Fruit fly (Drosophila melanogaster) whole organism, prepupa: ENCODE measurements around the gene CG15891.
A peak's percentile ranks its signal among the peaks of the same experiment; 100 is the strongest.

ENCODE experiments used
- Blimp-1 ChIP-seq: fragments of 200-800 bp; sonication (Bioruptor generic); optimal IDR thresholded peaks from 3 replicates; lab custom pipeline; 2017; ENCODE audit warnings: missing biosample characterization, missing genetic modification characterization, mild to moderate bottlenecking, moderate library complexity, missing genetic modification reagents
- CG10631 ChIP-seq: fragments of 200-800 bp; sonication (Bioruptor generic); optimal IDR thresholded peaks from 2 replicates; lab custom pipeline; 2016; ENCODE audit warnings: missing biosample characterization, missing genetic modification characterization
- CG10669 ChIP-seq: fragments of 200-800 bp; sonication (Bioruptor generic); optimal IDR thresholded peaks from 3 replicates; lab custom pipeline; 2018; ENCODE audit warnings: missing biosample characterization, mild to moderate bottlenecking, missing genetic modification characterization, moderate library complexity
- CG11902 ChIP-seq: fragments of 200-800 bp; sonication (Bioruptor generic); optimal IDR thresholded peaks from 3 replicates; lab custom pipeline; 2016; ENCODE audit warnings: missing biosample characterization, missing genetic modification characterization
- CG15336 ChIP-seq: fragments of 200-800 bp; sonication (Bioruptor generic); IDR thresholded peaks from 2 replicates; pipeline ENCODE4 v1.3.6; 2022; ENCODE audit warnings: missing biosample characterization, missing genetic modification characterization
- CG1621 ChIP-seq: fragments of 200-800 bp; sonication (Bioruptor generic); optimal IDR thresholded peaks from 3 replicates; lab custom pipeline; 2018; ENCODE audit warnings: missing biosample characterization, mild to moderate bottlenecking, missing genetic modification characterization
- CG32006 ChIP-seq: fragments of 200-800 bp; sonication (Bioruptor generic); optimal IDR thresholded peaks from 3 replicates; lab custom pipeline; 2017; ENCODE audit warnings: missing biosample characterization, mild to moderate bottlenecking, missing genetic modification characterization
- CG34406 ChIP-seq: fragments of 200-800 bp; sonication (Bioruptor generic); optimal IDR thresholded peaks from 3 replicates; lab custom pipeline; 2016; ENCODE audit warnings: missing biosample characterization, missing genetic modification characterization
- CG3919 ChIP-seq: fragments of 200-800 bp; sonication (Bioruptor generic); optimal IDR thresholded peaks from 3 replicates; lab custom pipeline; 2016; ENCODE audit warnings: missing biosample characterization, missing genetic modification characterization
- CG4318 ChIP-seq: fragments of 200-800 bp; sonication (Bioruptor generic); optimal IDR thresholded peaks from 3 replicates; lab custom pipeline; 2017; ENCODE audit warnings: missing biosample characterization, mild to moderate bottlenecking, missing genetic modification characterization
- CG6163 ChIP-seq: fragments of 200-800 bp; sonication (Bioruptor generic); IDR thresholded peaks from 3 replicates; pipeline ENCODE4 v1.3.6; 2022; ENCODE audit warnings: missing biosample characterization, missing genetic modification characterization
- CG6276 ChIP-seq: fragments of 200-800 bp; sonication (Bioruptor generic); optimal IDR thresholded peaks from 2 replicates; lab custom pipeline; 2017; ENCODE audit warnings: missing biosample characterization, mild to moderate bottlenecking, missing genetic modification characterization
- CG6792 ChIP-seq: fragments of 200-800 bp; sonication (Bioruptor generic); optimal IDR thresholded peaks from 3 replicates; lab custom pipeline; 2016; ENCODE audit warnings: missing biosample characterization, missing genetic modification characterization
- CG6808 ChIP-seq: fragments of 200-800 bp; sonication (Bioruptor generic); optimal IDR thresholded peaks from 3 replicates; lab custom pipeline; 2017; ENCODE audit warnings: missing biosample characterization, missing genetic modification characterization, mild to moderate bottlenecking, moderate library complexity, missing genetic modification reagents
- CG6854 ChIP-seq: fragments of 200-800 bp; sonication (Bioruptor generic); optimal IDR thresholded peaks from 2 replicates; lab custom pipeline; 2017; ENCODE audit warnings: missing biosample characterization, mild to moderate bottlenecking, missing genetic modification characterization
- CG7368 ChIP-seq: fragments of 200-800 bp; sonication (Bioruptor generic); optimal IDR thresholded peaks from 3 replicates; lab custom pipeline; 2016; ENCODE audit warnings: missing biosample characterization, missing genetic modification characterization
- CG8119 ChIP-seq: fragments of 200-800 bp; sonication (Bioruptor generic); IDR thresholded peaks from 3 replicates; pipeline ENCODE4 v1.3.6; 2022; ENCODE audit warnings: missing biosample characterization, missing genetic modification characterization
- CG8319 ChIP-seq: fragments of 200-800 bp; sonication (Bioruptor generic); optimal IDR thresholded peaks from 3 replicates; lab custom pipeline; 2016; ENCODE audit warnings: missing biosample characterization, missing genetic modification characterization
- CG8632 ChIP-seq: fragments of 200-800 bp; sonication (Bioruptor generic); optimal IDR thresholded peaks from 3 replicates; lab custom pipeline; 2016; ENCODE audit warnings: missing biosample characterization, missing genetic modification characterization
- CG9139 ChIP-seq: fragments of 200-800 bp; sonication (Bioruptor generic); optimal IDR thresholded peaks from 3 replicates; lab custom pipeline; 2017; ENCODE audit warnings: missing biosample characterization, mild to moderate bottlenecking, missing genetic modification characterization
- Eip75B ChIP-seq: fragments of 200-800 bp; sonication (Bioruptor generic); optimal IDR thresholded peaks from 3 replicates; lab custom pipeline; 2016; ENCODE audit warnings: missing biosample characterization, missing genetic modification characterization
- Eip78C ChIP-seq: fragments of 200-800 bp; sonication (Bioruptor generic); peaks from one replicate; lab custom pipeline; 2016; ENCODE audit warnings: missing biosample characterization, missing genetic modification characterization
- Eip93F ChIP-seq: fragments of 200-800 bp; sonication (Bioruptor generic); optimal IDR thresholded peaks from 2 replicates; lab custom pipeline; 2016; ENCODE audit warnings: missing biosample characterization, mild to moderate bottlenecking, missing genetic modification characterization
- Ets21C ChIP-seq: fragments of 200-800 bp; sonication (Bioruptor generic); optimal IDR thresholded peaks from 3 replicates; lab custom pipeline; 2016; ENCODE audit warnings: missing biosample characterization, missing genetic modification characterization
- Hr38 ChIP-seq: sonication (Bioruptor generic); optimal IDR thresholded peaks from 2 replicates; lab custom pipeline; 2016; ENCODE audit warnings: missing biosample characterization, missing genetic modification characterization
- Hr39 ChIP-seq: fragments of 200-800 bp; sonication (Bioruptor generic); optimal IDR thresholded peaks from 2 replicates; lab custom pipeline; 2016; ENCODE audit warnings: missing biosample characterization, missing genetic modification characterization
- Hr4 ChIP-seq: fragments of 200-800 bp; sonication (Bioruptor generic); optimal IDR thresholded peaks from 3 replicates; lab custom pipeline; 2016; ENCODE audit warnings: missing biosample characterization, missing genetic modification characterization
- Lpt ChIP-seq: fragments of 200-800 bp; sonication (Bioruptor generic); optimal IDR thresholded peaks from 3 replicates; lab custom pipeline; 2016; ENCODE audit warnings: missing biosample characterization, missing genetic modification characterization
- Met ChIP-seq: fragments of 200-800 bp; sonication (Bioruptor generic); optimal IDR thresholded peaks from 3 replicates; lab custom pipeline; 2016; ENCODE audit warnings: missing biosample characterization, missing genetic modification characterization
- OdsH ChIP-seq: fragments of 200-800 bp; sonication (Bioruptor generic); optimal IDR thresholded peaks from 3 replicates; lab custom pipeline; 2016; ENCODE audit warnings: missing biosample characterization, missing genetic modification characterization
- Smox ChIP-seq: fragments of 200-800 bp; sonication (Bioruptor generic); optimal IDR thresholded peaks from 3 replicates; lab custom pipeline; 2016; ENCODE audit warnings: missing biosample characterization, missing genetic modification characterization
- Sox102F ChIP-seq: fragments of 200-800 bp; sonication (Bioruptor generic); optimal IDR thresholded peaks from 2 replicates; lab custom pipeline; 2016; ENCODE audit warnings: missing biosample characterization, mild to moderate bottlenecking, missing genetic modification characterization
- Sox14 ChIP-seq: fragments of 200-800 bp; sonication (Bioruptor generic); optimal IDR thresholded peaks from 3 replicates; lab custom pipeline; 2016; ENCODE audit warnings: missing biosample characterization, missing genetic modification characterization
- Sox15 ChIP-seq: fragments of 200-800 bp; sonication (Bioruptor generic); optimal IDR thresholded peaks from 3 replicates; lab custom pipeline; 2016; ENCODE audit warnings: missing biosample characterization, missing genetic modification characterization
- eg ChIP-seq: fragments of 200-800 bp; sonication (Bioruptor generic); IDR thresholded peaks from 3 replicates; pipeline ENCODE4 v1.3.6; 2022; ENCODE audit warnings: missing biosample characterization, missing genetic modification characterization
- esn ChIP-seq: fragments of 200-800 bp; sonication (Bioruptor generic); optimal IDR thresholded peaks from 2 replicates; lab custom pipeline; 2016; ENCODE audit warnings: missing biosample characterization, mild to moderate bottlenecking, missing genetic modification characterization, moderate library complexity
- fd59A ChIP-seq: fragments of 200-800 bp; sonication (Bioruptor generic); optimal IDR thresholded peaks from 2 replicates; lab custom pipeline; 2017; ENCODE audit warnings: missing biosample characterization, mild to moderate bottlenecking, missing genetic modification characterization, missing genetic modification reagents
- fd85E ChIP-seq: fragments of 200-800 bp; sonication (Bioruptor generic); optimal IDR thresholded peaks from 3 replicates; lab custom pipeline; 2016; ENCODE audit warnings: missing biosample characterization, missing genetic modification characterization
- lz ChIP-seq: fragments of 200-800 bp; sonication (Bioruptor generic); optimal IDR thresholded peaks from 3 replicates; lab custom pipeline; 2016; ENCODE audit warnings: missing biosample characterization, missing genetic modification characterization
- pdm3 ChIP-seq: fragments of 200-800 bp; sonication (Bioruptor generic); optimal IDR thresholded peaks from 3 replicates; lab custom pipeline; 2016; ENCODE audit warnings: missing biosample characterization, missing genetic modification characterization
- salr ChIP-seq, 2 experiments: fragments of 200-800 bp; sonication (Bioruptor generic); optimal IDR thresholded peaks; 3 replicates each; lab custom pipeline; 2016 to 2018; ENCODE audit warnings: missing biosample characterization in 2 of 2, missing genetic modification characterization in 2 of 2, mild to moderate bottlenecking in 1 of 2
- ss ChIP-seq, 2 experiments: fragments of 200-800 bp; sonication (Bioruptor generic); optimal IDR thresholded peaks; 2 replicates in 1 of 2; 3 replicates in 1 of 2; lab custom pipeline; 2017 to 2018; ENCODE audit warnings: mild to moderate bottlenecking in 2 of 2, missing biosample characterization in 2 of 2, missing genetic modification characterization in 2 of 2, moderate library complexity in 1 of 2
- svp ChIP-seq: fragments of 200-800 bp; sonication (Bioruptor generic); peaks from one replicate; lab custom pipeline; 2016; ENCODE audit warnings: missing biosample characterization, missing genetic modification characterization
- topi ChIP-seq: fragments of 200-800 bp; sonication (Bioruptor generic); optimal IDR thresholded peaks from 3 replicates; lab custom pipeline; 2016; ENCODE audit warnings: missing biosample characterization, missing genetic modification characterization
- vri ChIP-seq: fragments of 200-800 bp; sonication (Bioruptor generic); optimal IDR thresholded peaks from 3 replicates; lab custom pipeline; 2016; ENCODE audit warnings: missing biosample characterization, mild to moderate bottlenecking, missing genetic modification characterization

Gene CG15891

dm6 chrX:6305317-6305716, 10.2 kb upstream of the CG15891 start (continued):
- TF ChIP-seq vri = peak; percentile 34
- peak; percentile 49 for TF ChIP-seq pdm3 (GFP tag; lab: Kevin White, UChicago)
- TF ChIP-seq CG15336 (GFP tag; lab: Robert Waterston, UW) = peak; percentile 52; the same call in 1 of the 2 replicates
- TF ChIP-seq ss (GFP tag; optimal IDR thresholded peaks at IDR 0.05; lab: Kevin White, UChicago) = no peak
- no peak for TF ChIP-seq fd59A (GFP tag; lab: Kevin White, UChicago)
- TF ChIP-seq CG6276 = peak; percentile 9
- no peak for TF ChIP-seq CG4318
- TF ChIP-seq CG8632 = no peak
- peak; percentile 20 for TF ChIP-seq Hr4 (GFP tag; lab: Kevin White, UChicago)
- TF ChIP-seq Sox102F (GFP tag; lab: Kevin White, UChicago) = peak; percentile 22
- TF ChIP-seq CG8119 (GFP tag; lab: Robert Waterston, UW) = no peak
- TF ChIP-seq Hr39 (GFP tag; lab: Kevin White, UChicago) = peak; percentile 53
- no peak for TF ChIP-seq Hr38 (GFP tag; lab: Kevin White, UChicago)
- peak; percentile 63 for TF ChIP-seq Met (GFP tag; lab: Kevin White, UChicago)
- peak; percentile 54 for TF ChIP-seq CG3919 (GFP tag; lab: Kevin White, UChicago)
- TF ChIP-seq svp (GFP tag; lab: Kevin White, UChicago) = peak; percentile 70
- peak in 1 of 2 experiments; percentile 8 for TF ChIP-seq salr (GFP tag; optimal IDR thresholded peaks at IDR 0.05; lab: Kevin White, UChicago)
- no peak for TF ChIP-seq CG9139 (GFP tag; lab: Kevin White, UChicago)
- peak; percentile 12 for TF ChIP-seq Sox14
- no peak for TF ChIP-seq CG1621 (tag; lab: Kevin White, UChicago)
- TF ChIP-seq fd85E (GFP tag; lab: Kevin White, UChicago) = no peak
- TF ChIP-seq Eip93F (GFP tag; lab: Kevin White, UChicago) = no peak
- peak; percentile 37 for TF ChIP-seq CG32006 (GFP tag; lab: Kevin White, UChicago)
- no peak for TF ChIP-seq CG6854
- TF ChIP-seq CG8319 (GFP tag; lab: Kevin White, UChicago) = no peak
- TF ChIP-seq Ets21C = peak; percentile 13
- peak; percentile 25 for TF ChIP-seq lz
- TF ChIP-seq esn = peak; percentile 65
- peak; percentile 3 for TF ChIP-seq CG11902 (GFP tag; lab: Kevin White, UChicago)
- TF ChIP-seq CG10669 (GFP tag; lab: Kevin White, UChicago) = no peak
- TF ChIP-seq Eip78C (GFP tag; lab: Kevin White, UChicago) = peak; percentile 84
- TF ChIP-seq Sox15 = no peak
- no peak for TF ChIP-seq CG6808 (GFP tag; lab: Kevin White, UChicago)
- no peak for TF ChIP-seq Blimp-1 (GFP tag; lab: Kevin White, UChicago)

DNA sequence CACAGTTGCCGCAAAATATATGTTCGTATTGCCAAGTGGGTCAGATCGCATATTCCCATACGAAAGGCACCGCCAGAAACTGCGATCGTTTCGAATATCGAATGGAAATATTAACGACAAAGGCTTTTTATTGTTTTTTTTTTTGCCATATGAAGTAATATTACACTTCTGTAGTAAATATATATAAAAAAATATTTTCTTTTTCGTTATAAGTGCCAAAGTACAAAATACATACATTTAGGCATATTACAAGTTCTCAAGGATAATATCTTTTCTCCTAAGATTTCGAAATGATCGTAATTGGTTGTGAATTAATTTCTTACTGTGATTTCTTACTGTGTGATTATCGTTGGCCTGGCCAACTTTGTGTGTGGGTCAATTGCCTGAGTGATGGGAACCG, 9.1 kb upstream of the CG15891 start:
- TF ChIP-seq Met (GFP tag; lab: Kevin White, UChicago) (peak; percentile 15), Eip78C (GFP tag; lab: Kevin White, UChicago) (peak; percentile 80), Hr38 (GFP tag; lab: Kevin White, UChicago) (no peak), eg (GFP tag; lab: Robert Waterston, UW) (peak; percentile 26; the same call in 1 of the 3 replicates), esn (peak; percentile 25), CG10669 (GFP tag; lab: Kevin White, UChicago) (no peak), Blimp-1 (GFP tag; lab: Kevin White, UChicago) (no peak), CG34406 (peak; percentile 31), CG8119 (GFP tag; lab: Robert Waterston, UW) (peak; percentile 60; the same call in 1 of the 3 replicates), Sox102F (GFP tag; lab: Kevin White, UChicago) (no peak), salr (GFP tag; optimal IDR thresholded peaks at IDR 0.05; lab: Kevin White, UChicago) (peak in 1 of 2 experiments; percentile 27), CG15336 (GFP tag; lab: Robert Waterston, UW) (peak; percentile 57), CG6163 (GFP tag; lab: Robert Waterston, UW) (no peak), Sox15 (no peak), Eip93F (GFP tag; lab: Kevin White, UChicago) (no peak), CG9139 (GFP tag; lab: Kevin White, UChicago) (no peak), topi (GFP tag; lab: Kevin White, UChicago) (peak; percentile 10), CG6792 (GFP tag; lab: Kevin White, UChicago) (peak; percentile 30), Smox (peak; percentile 12), CG3919 (GFP tag; lab: Kevin White, UChicago) (peak; percentile 50), CG32006 (GFP tag; lab: Kevin White, UChicago) (peak; percentile 38), CG7368 (GFP tag; lab: Kevin White, UChicago) (no peak), Hr4 (GFP tag; lab: Kevin White, UChicago) (no peak), CG8632 (peak; percentile 41), CG10631 (GFP tag; lab: Kevin White, UChicago) (peak; percentile 44), Eip75B (GFP tag; lab: Kevin White, UChicago) (no peak), fd85E (GFP tag; lab: Kevin White, UChicago) (no peak), OdsH (GFP tag; lab: Kevin White, UChicago) (peak; percentile 11), Lpt (GFP tag; lab: Kevin White, UChicago) (no peak)
- TF ChIP-seq, all 60 proteins: peak for 16
